Worm (Caenorhabditis elegans): ENCODE data around the gene sma-9.

ce11 chrX:10787203-10787602 lies 18.1 kb downstream of the sma-9 start, which contains the start of gene ttr-14:
- TF ChIP-seq nhr-28 (tag; optimal IDR thresholded peaks at IDR 0.05) = no peak
- no peak for TF ChIP-seq unc-62 (GFP tag; optimal IDR thresholded peaks at IDR 0.05)

All from whole organism, mixed stage, embryonic.